Worm (Caenorhabditis elegans): ENCODE data around the gene crp-1.

crp-1 gene

DNA sequence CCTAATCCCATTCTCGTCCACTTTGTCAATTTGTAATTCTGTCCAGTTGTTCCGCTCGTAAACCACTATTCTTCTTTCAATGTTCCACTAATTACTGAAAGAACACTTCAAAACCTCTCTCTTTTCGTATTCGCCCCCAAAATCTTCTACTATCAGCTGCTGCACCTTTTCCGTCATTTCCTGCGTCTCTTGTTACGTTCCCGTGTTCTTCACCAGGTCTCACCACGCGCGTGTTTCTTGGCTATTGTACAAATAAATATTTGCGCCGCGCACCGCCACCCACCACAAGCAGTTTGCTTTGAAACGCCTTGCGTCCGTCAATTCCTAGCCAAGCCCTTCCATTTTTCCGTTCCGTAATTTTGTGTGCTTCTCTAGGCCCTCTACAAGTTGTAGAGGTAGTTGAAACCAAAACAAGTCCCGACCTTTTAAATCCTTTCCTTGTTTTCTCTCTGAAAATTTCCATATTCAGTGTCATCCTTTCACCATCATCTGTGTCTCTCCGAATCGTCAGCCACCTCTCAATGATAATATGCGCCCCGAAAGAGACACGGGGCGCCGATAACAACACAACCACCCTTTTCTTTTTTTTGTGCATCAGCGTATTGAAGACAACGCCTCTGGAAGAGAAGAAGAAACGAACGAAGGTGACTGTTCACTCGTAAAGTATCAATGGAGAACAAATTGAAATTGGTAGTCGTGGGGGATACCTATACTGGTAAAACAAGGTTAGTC, at the start of gene crp-1, which contains the start of gene Y32F6B.9:
Gene crp-1, plus strand, starts transcription at position 468 of the 732 bp plus-strand sequence.
Gene Y32F6B.9, plus strand, starts transcription at position 603 of the 732 bp plus-strand sequence.
- TF ChIP-seq tab-1 (GFP tag; IDR thresholded peaks at IDR 0.05) = no peak
- no peak for TF ChIP-seq T22C8.4 (GFP tag; IDR thresholded peaks at IDR 0.05)
- TF ChIP-seq med-1 (GFP tag; optimal IDR thresholded peaks at IDR 0.05; ENCODE audit: insufficient read depth) = no peak
- TF ChIP-seq ref-1 (GFP tag; conservative IDR thresholded peaks at IDR 0.05) = no peak
- no peak for TF ChIP-seq flt-1 (GFP tag; IDR thresholded peaks at IDR 0.05)
- no peak for TF ChIP-seq klf-2 (GFP tag; conservative IDR thresholded peaks at IDR 0.05)
- TF ChIP-seq ztf-23 (GFP tag; IDR thresholded peaks at IDR 0.05) = no peak
- no peak for TF ChIP-seq ztf-29 (GFP tag; IDR thresholded peaks at IDR 0.05)
- TF ChIP-seq cog-1 (tag; optimal IDR thresholded peaks at IDR 0.05) = no peak

ce11 chrV:10428608-10429007, 49.8 kb upstream of the crp-1 start, which contains the start of gene tag-314:
TSS of gene tag-314 (minus strand) at chrV:10428708.
- TF ChIP-seq tab-1 (GFP tag; IDR thresholded peaks at IDR 0.05) (no peak), T22C8.4 (GFP tag; IDR thresholded peaks at IDR 0.05) (no peak), ref-1 (GFP tag; conservative IDR thresholded peaks at IDR 0.05) (no peak), klf-2 (GFP tag; conservative IDR thresholded peaks at IDR 0.05) (no peak), med-1 (GFP tag; optimal IDR thresholded peaks at IDR 0.05; ENCODE audit: insufficient read depth) (no peak), ztf-23 (GFP tag; IDR thresholded peaks at IDR 0.05) (no peak), ztf-29 (GFP tag; IDR thresholded peaks at IDR 0.05) (no peak)

DNA sequence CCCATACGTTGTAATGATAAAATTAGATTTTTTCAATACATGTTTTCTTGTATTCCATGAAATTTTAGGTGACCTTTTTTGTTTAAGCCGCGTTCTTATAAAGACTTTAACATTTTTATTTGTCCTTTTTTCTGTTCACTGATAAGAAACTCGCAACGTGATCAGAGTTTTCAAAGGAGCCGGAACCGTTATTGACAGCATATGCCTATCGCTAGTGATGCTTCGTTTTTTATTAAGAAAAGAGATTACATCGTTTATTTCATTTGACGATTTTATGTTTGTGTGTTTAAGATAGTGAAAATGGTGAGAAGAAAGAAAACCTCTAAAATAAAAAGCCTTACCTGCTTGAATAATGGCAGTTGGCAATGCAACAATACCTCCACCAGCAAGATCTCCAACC, 45.8 kb upstream of the crp-1 start:
- no peak for TF ChIP-seq cog-1 (tag; optimal IDR thresholded peaks at IDR 0.05)
- no peak for TF ChIP-seq T22C8.4 (GFP tag; IDR thresholded peaks at IDR 0.05)
- no peak for TF ChIP-seq ztf-23 (GFP tag; IDR thresholded peaks at IDR 0.05)
- TF ChIP-seq ztf-29 (GFP tag; IDR thresholded peaks at IDR 0.05) = no peak
- TF ChIP-seq flt-1 (GFP tag; IDR thresholded peaks at IDR 0.05) = no peak
- no peak for TF ChIP-seq klf-2 (GFP tag; conservative IDR thresholded peaks at IDR 0.05)

DNA sequence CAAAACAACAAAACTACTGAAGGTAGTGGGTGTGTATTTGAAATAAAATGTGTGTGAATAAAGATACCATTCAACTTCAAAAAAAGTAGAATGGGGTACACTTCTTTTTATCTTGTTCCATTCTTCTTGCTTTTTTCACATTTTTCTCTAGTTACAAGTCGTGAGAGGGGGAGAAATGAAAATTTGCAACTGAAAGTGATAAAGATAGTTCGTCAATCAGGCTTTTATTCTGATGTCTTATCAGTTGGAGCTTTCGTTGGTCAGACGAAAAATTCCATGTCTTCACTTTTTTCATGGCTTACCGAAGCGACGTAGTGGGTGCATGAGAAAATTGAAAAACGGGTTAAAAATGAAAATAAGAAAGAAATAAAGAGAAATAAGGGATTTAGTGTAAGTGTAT, 44.6 kb upstream of the crp-1 start, which contains the start of gene Y32F6A.4:
Gene Y32F6A.4, minus strand, starts transcription at position 347 of the 400 bp plus-strand sequence.
- TF ChIP-seq tab-1 (GFP tag; IDR thresholded peaks at IDR 0.05) = no peak

ce11 chrV:10435198-10435597, 43.2 kb upstream of the crp-1 start:
- TF ChIP-seq flt-1 (GFP tag; IDR thresholded peaks at IDR 0.05) (no peak), ref-1 (GFP tag; conservative IDR thresholded peaks at IDR 0.05) (no peak), med-1 (GFP tag; optimal IDR thresholded peaks at IDR 0.05; ENCODE audit: insufficient read depth) (no peak), cog-1 (tag; optimal IDR thresholded peaks at IDR 0.05) (no peak), T22C8.4 (GFP tag; IDR thresholded peaks at IDR 0.05) (no peak), tab-1 (GFP tag; IDR thresholded peaks at IDR 0.05) (no peak), ztf-23 (GFP tag; IDR thresholded peaks at IDR 0.05) (no peak), ztf-29 (GFP tag; IDR thresholded peaks at IDR 0.05) (no peak), klf-2 (GFP tag; conservative IDR thresholded peaks at IDR 0.05) (no peak)

DNA sequence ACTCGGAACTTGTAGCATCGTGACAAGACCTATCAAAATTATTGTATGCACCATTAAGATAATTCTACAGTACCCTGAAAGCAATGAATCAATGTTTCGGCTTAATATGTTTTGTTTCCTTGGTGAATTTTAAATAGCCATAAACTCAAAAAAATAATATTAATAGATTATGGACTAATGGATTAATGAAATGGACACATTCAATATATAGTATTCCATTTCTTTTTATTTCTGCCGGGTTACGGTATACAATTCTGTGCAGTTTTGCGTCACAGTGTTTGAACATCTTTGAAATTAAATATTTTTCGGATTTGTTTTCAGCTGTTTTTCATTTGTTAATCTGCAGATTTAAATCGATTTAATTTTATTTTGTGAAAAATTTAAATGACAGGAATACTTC, 41.8 kb upstream of the crp-1 start, which contains the start of gene set-22:
Gene set-22, plus strand, starts transcription at position 301 of the 400 bp plus-strand sequence.
- TF ChIP-seq ztf-29 (GFP tag; IDR thresholded peaks at IDR 0.05) (no peak), flt-1 (GFP tag; IDR thresholded peaks at IDR 0.05) (no peak), med-1 (GFP tag; optimal IDR thresholded peaks at IDR 0.05; ENCODE audit: insufficient read depth) (no peak), tab-1 (GFP tag; IDR thresholded peaks at IDR 0.05) (no peak), T22C8.4 (GFP tag; IDR thresholded peaks at IDR 0.05) (no peak)

ce11 chrV:10440723-10441122, 37.6 kb upstream of the crp-1 start, which contains the start of gene snf-10:
TSS of gene snf-10 (minus strand) at chrV:10440823.
- no peak for TF ChIP-seq flt-1 (GFP tag; IDR thresholded peaks at IDR 0.05)
- no peak for TF ChIP-seq ztf-23 (GFP tag; IDR thresholded peaks at IDR 0.05)
- TF ChIP-seq ref-1 (GFP tag; conservative IDR thresholded peaks at IDR 0.05) = no peak
- no peak for TF ChIP-seq T22C8.4 (GFP tag; IDR thresholded peaks at IDR 0.05)
- TF ChIP-seq med-1 (GFP tag; optimal IDR thresholded peaks at IDR 0.05; ENCODE audit: insufficient read depth) = no peak
- TF ChIP-seq cog-1 (tag; optimal IDR thresholded peaks at IDR 0.05) = no peak
- TF ChIP-seq tab-1 (GFP tag; IDR thresholded peaks at IDR 0.05) = no peak
- no peak for TF ChIP-seq ztf-29 (GFP tag; IDR thresholded peaks at IDR 0.05)
- TF ChIP-seq klf-2 (GFP tag; conservative IDR thresholded peaks at IDR 0.05) = no peak

DNA sequence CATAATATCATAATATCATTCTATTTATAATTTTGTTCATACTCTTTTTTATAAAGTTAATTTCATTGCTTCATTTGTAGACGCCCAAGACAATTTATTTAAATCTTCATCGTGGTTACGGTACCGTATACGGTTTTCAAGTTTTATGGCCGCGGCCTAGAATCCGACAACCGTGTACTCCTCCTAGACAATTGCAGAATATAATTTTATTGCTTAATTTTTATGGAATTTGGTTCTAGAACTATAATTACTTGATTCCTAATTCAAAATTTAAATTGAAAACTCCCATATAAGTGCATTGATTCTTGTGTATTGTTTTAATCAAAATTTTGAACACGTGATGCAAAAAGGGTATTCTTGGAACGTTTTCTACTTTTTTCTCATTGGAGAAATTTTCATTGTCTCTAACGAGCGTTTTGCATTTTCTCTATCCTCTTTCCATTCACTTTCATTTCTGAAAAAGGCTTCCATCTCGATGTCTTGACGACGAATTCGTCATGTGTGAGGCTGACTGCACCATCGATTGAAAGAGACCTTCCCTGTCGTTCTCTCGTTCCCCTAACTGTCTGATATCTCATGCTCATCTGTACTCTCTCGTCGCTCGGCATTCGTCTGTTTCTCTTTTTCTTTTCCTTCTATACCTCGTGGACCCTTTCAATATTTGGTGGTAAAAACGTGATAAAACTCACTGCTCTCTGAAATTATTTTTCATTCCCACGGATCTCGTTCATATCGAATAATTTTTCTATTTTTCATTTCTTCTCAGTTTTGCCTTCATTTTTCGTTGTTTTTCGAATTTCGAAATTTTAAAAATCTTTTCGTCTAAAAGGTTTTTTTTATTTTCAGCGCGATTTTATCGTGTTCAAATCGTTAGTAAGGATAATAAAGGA, 37.0 kb upstream of the crp-1 start, which contains the start of gene pap-1:
Gene pap-1, plus strand, starts transcription at position 840 of the 890 bp plus-strand sequence.
- peak; percentile 73 for TF ChIP-seq T22C8.4 (GFP tag; IDR thresholded peaks at IDR 0.05)
- no peak for TF ChIP-seq tab-1 (GFP tag; IDR thresholded peaks at IDR 0.05)

- peak; percentile 54; the same call in 1 of the 2 replicates for TF ChIP-seq ztf-23 (GFP tag; IDR thresholded peaks at IDR 0.05)
- peak; percentile 51; the same call in 1 of the 2 replicates for TF ChIP-seq ztf-29 (GFP tag; IDR thresholded peaks at IDR 0.05)
- peak; percentile 60; the same call in 1 of the 2 replicates for TF ChIP-seq flt-1 (GFP tag; IDR thresholded peaks at IDR 0.05)
- TF ChIP-seq tab-1 (GFP tag; IDR thresholded peaks at IDR 0.05) = 0 out of 2 replicates have a peak, but pooled peaks have one; percentile 6
- 0 out of 2 replicates have a peak, but pooled peaks have one; percentile 53 for TF ChIP-seq ref-1 (GFP tag; conservative IDR thresholded peaks at IDR 0.05)
Measured at ce11 chrV:10449302-10449701, 29.1 kb upstream of the crp-1 start.

Measured in whole organism, midembryonic.